Worm (Caenorhabditis elegans): ENCODE results near the gene F59B2.3.

The F59B2.3 gene

ce11 chrIII:8981847-8982479, 17.6 kb downstream of the F59B2.3 start, which contains the start of gene pde-2 (continued):
- no peak for TF ChIP-seq lin-39 (tag; optimal IDR thresholded peaks at IDR 0.05)
- TF ChIP-seq nhr-237 (tag; optimal IDR thresholded peaks at IDR 0.05), result no peak
- peak; percentile 47 to 64 for TF ChIP-seq lsy-2 (tag; optimal IDR thresholded peaks at IDR 0.05)
- no peak for TF ChIP-seq mef-2 (tag; optimal IDR thresholded peaks at IDR 0.05)
- TF ChIP-seq fkh-10 (GFP tag; optimal IDR thresholded peaks at IDR 0.05), result peak; percentile 63
- no peak for TF ChIP-seq nhr-84 (tag; optimal IDR thresholded peaks at IDR 0.05)
- TF ChIP-seq unc-86 (tag; optimal IDR thresholded peaks at IDR 0.05), result peak; percentile 5
- TF ChIP-seq nhr-28 (tag; optimal IDR thresholded peaks at IDR 0.05), result no peak
- TF ChIP-seq nhr-71 (tag; optimal IDR thresholded peaks at IDR 0.05), result peak; percentile 68
- TF ChIP-seq ztf-4 (tag; optimal IDR thresholded peaks at IDR 0.05), result peak; percentile 33
- peak; percentile 39 for TF ChIP-seq lir-3 (tag; optimal IDR thresholded peaks at IDR 0.05; ENCODE audit: poor library complexity)
- TF ChIP-seq efl-3 (GFP tag; optimal IDR thresholded peaks at IDR 0.05), result no peak
- TF ChIP-seq ceh-8 (GFP tag; optimal IDR thresholded peaks at IDR 0.05), result no peak
- no peak for TF ChIP-seq F16B12.6 (tag; optimal IDR thresholded peaks at IDR 0.05)
- TF ChIP-seq nhr-20 (tag; optimal IDR thresholded peaks at IDR 0.05), result peak; percentile 28
- peak; percentile 78 for TF ChIP-seq blmp-1 (tag; optimal IDR thresholded peaks at IDR 0.05)
- no peak for TF ChIP-seq ets-5 (GFP tag; IDR thresholded peaks at IDR 0.05)
- no peak for TF ChIP-seq alr-1 (tag; optimal IDR thresholded peaks at IDR 0.05; ENCODE audit: borderline replicate concordance)
- no peak for TF ChIP-seq nhr-12 (tag; optimal IDR thresholded peaks at IDR 0.05)
- no peak for TF ChIP-seq pqm-1 (tag; optimal IDR thresholded peaks at IDR 0.05)
- TF ChIP-seq fkh-8 (tag; optimal IDR thresholded peaks at IDR 0.05), result peak; percentile 18
- peak; percentile 51 for TF ChIP-seq swsn-7 (tag; optimal IDR thresholded peaks at IDR 0.05)
- TF ChIP-seq dpl-1 (GFP tag; optimal IDR thresholded peaks at IDR 0.05), result peak; percentile 18 to 37 (median 26)
- TF ChIP-seq aha-1 (tag; optimal IDR thresholded peaks at IDR 0.05), result no peak
- peak; percentile 89 for TF ChIP-seq lin-14 (GFP tag; optimal IDR thresholded peaks at IDR 0.05)
- no peak for TF ChIP-seq unc-98 (GFP tag; IDR thresholded peaks at IDR 0.05)
- no peak for TF ChIP-seq ceh-88 (GFP tag; IDR thresholded peaks at IDR 0.05)
- TF ChIP-seq fkh-4 (tag; optimal IDR thresholded peaks at IDR 0.05; ENCODE audit: borderline replicate concordance), result no peak
- TF ChIP-seq nhr-19 (GFP tag; conservative IDR thresholded peaks at IDR 0.05), result peak; percentile 35; the same call in 1 of the 2 replicates
- no peak for TF ChIP-seq egl-27 (tag; optimal IDR thresholded peaks at IDR 0.05)
- peak; percentile 47 for TF ChIP-seq skn-1 (tag; optimal IDR thresholded peaks at IDR 0.05)
- no peak for TF ChIP-seq aly-2 (tag; optimal IDR thresholded peaks at IDR 0.05)
- no peak for TF ChIP-seq mab-9 (GFP tag; IDR thresholded peaks at IDR 0.05)
- TF ChIP-seq tbx-2 (tag; optimal IDR thresholded peaks at IDR 0.05), result peak; percentile 54
- TF ChIP-seq egl-13 (tag; optimal IDR thresholded peaks at IDR 0.05), result no peak
- TF ChIP-seq rnt-1 (tag; optimal IDR thresholded peaks at IDR 0.05), result peak; percentile 14
- no peak for TF ChIP-seq fos-1 (tag; optimal IDR thresholded peaks at IDR 0.05)
- TF ChIP-seq lin-13 (GFP tag; optimal IDR thresholded peaks at IDR 0.05), result no peak
- TF ChIP-seq dsc-1 (tag; optimal IDR thresholded peaks at IDR 0.05), result peak; percentile 26
- TF ChIP-seq unc-130 (tag; optimal IDR thresholded peaks at IDR 0.05), result no peak
- TF ChIP-seq nhr-47 (tag; optimal IDR thresholded peaks at IDR 0.05), result peak; percentile 58
- TF ChIP-seq C16A3.4 (tag; optimal IDR thresholded peaks at IDR 0.05), result peak; percentile 14

- no peak for TF ChIP-seq jun-1 (tag; optimal IDR thresholded peaks at IDR 0.05)
- no peak for TF ChIP-seq elt-3 (tag; optimal IDR thresholded peaks at IDR 0.05)
- no peak for TF ChIP-seq efl-1 (optimal IDR thresholded peaks at IDR 0.05)
- no peak for TF ChIP-seq efl-1 (GFP tag; optimal IDR thresholded peaks at IDR 0.05 in 1 of 2)
- no peak for TF ChIP-seq dsc-1 (tag; optimal IDR thresholded peaks at IDR 0.05)
- TF ChIP-seq lin-14 (GFP tag; optimal IDR thresholded peaks at IDR 0.05), result no peak
- no peak for TF ChIP-seq tlp-1 (tag; optimal IDR thresholded peaks at IDR 0.05)
Measured at ce11 chrIII:8980892-8981291, 18.7 kb downstream of the F59B2.3 start.
